Fruit fly (Drosophila melanogaster) whole organism: ENCODE data around the gene mub.
A peak's percentile ranks its signal among the peaks of the same experiment; 100 is the strongest.

Source experiments
- CG8478 ChIP-seq: fragments of >200 bp; optimal IDR thresholded peaks from 2 replicates; lab custom pipeline; 2018; ENCODE audit warnings: inconsistent platforms
- Dll ChIP-seq: fragments of >200 bp; optimal IDR thresholded peaks from 2 replicates; lab custom pipeline; 2017
- EcR ChIP-seq, 2 experiments: fragments of >200 bp; optimal IDR thresholded peaks; 2 replicates each; lab custom pipeline; 2017; ENCODE audit warnings: missing biosample characterization in 2 of 2, missing genetic modification characterization in 2 of 2, missing genetic modification reagents in 2 of 2
- pan ChIP-seq: fragments of >200 bp; optimal IDR thresholded peaks from 2 replicates; lab custom pipeline; 2017
- psq ChIP-seq: fragments of >200 bp; optimal IDR thresholded peaks from 2 replicates; lab custom pipeline; 2017
- usp ChIP-seq: fragments of >200 bp; optimal IDR thresholded peaks from 2 replicates; lab custom pipeline; 2017; ENCODE audit warnings: missing biosample characterization, missing genetic modification characterization, mixed read lengths

The mub gene

dm6 chr3L:21954474-21955321 lies 110.1 kb downstream of the mub start, which contains the start of gene CG7458:
Gene CG7458 (plus strand): TSS chr3L:21955110.
- TF ChIP-seq Dll (no peak), EcR (GFP tag; optimal IDR thresholded peaks at IDR 0.05; lab: Kevin White, UChicago) (no peak), pan (peak; percentile 54)

DNA sequence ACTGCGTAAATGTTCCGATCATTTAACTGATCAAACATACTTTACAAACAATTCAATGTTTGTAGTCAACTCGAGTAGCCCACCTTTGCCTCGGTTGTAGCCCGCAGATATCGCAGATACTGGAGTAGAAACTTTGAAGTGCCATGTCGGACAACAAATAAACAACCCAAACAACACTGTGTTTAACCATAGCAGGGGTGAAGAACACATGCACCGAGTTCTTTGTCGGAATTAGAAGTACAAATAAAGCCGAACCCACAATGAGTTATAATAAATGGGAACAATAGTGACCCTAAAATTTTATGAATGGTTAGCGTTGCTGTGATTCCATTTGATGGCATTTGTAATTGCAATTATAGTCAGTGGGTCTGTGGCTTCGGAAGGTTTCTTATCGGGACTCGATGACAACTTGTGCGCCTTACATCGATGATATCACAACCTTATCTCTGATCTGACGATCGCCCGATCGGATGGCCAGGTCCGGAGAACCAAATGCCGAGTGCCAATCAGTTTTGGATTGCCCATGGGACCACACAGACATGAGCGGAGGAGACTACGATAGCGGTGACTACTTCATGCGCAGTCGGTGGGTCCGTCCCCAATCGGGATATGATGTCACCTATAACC lies 117.4 kb downstream of the mub start, which contains the start of gene Chs2:
Gene Chs2 (plus strand): TSS at position 510 of the 627 bp plus-strand sequence.
- TF ChIP-seq pan (no peak), CG8478 (no peak), psq (lab: Kevin White, UChicago) (no peak), Dll (no peak), usp (GFP tag; lab: Kevin White, UChicago) (no peak), EcR (GFP tag; optimal IDR thresholded peaks at IDR 0.05; lab: Kevin White, UChicago) (no peak)

- TF ChIP-seq pan: no peak
- no peak for TF ChIP-seq Dll
- no peak for TF ChIP-seq CG8478
- no peak for TF ChIP-seq EcR (GFP tag; optimal IDR thresholded peaks at IDR 0.05; lab: Kevin White, UChicago)
- no peak for TF ChIP-seq usp (GFP tag; lab: Kevin White, UChicago)
- TF ChIP-seq psq (lab: Kevin White, UChicago): no peak
These were observed 118.7 kb downstream of the mub start for dm6 chr3L:21963293-21963692.

- TF ChIP-seq psq (lab: Kevin White, UChicago): no peak
- TF ChIP-seq EcR (GFP tag; optimal IDR thresholded peaks at IDR 0.05; lab: Kevin White, UChicago): no peak
- no peak for TF ChIP-seq CG8478
- TF ChIP-seq usp (GFP tag; lab: Kevin White, UChicago): no peak
- no peak for TF ChIP-seq Dll
- no peak for TF ChIP-seq pan
These were observed 127.1 kb downstream of the mub start, which contains the start of gene P5CS for dm6 chr3L:21971735-21972134. Gene P5CS (plus strand): TSS chr3L:21972002.

- TF ChIP-seq CG8478: no peak
- no peak for TF ChIP-seq psq (lab: Kevin White, UChicago)
- TF ChIP-seq Dll: no peak
These were observed 127.8 kb downstream of the mub start for dm6 chr3L:21972162-21973022.

DNA sequence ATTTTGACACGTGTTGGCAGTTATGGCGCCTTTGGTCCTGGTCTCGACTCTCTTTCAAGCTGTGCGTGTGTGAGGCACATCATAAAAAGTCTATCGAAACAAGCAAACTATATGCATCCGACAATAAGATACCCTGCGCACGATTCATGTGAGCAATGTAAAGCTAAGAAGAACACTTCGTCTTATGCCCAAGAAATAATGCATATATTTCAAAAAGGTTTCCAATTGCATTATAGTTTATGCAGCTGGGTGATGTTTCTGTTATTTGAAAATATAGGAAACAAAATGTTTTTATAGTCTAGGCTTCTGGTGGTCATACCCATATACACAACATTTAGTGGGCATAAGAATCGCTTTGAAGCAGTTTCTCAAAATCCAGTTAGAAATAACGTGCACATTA lies 129.1 kb downstream of the mub start:
- no peak for TF ChIP-seq pan
- TF ChIP-seq psq (lab: Kevin White, UChicago): no peak
- no peak for TF ChIP-seq usp (GFP tag; lab: Kevin White, UChicago)
- no peak for TF ChIP-seq Dll
- no peak for TF ChIP-seq CG8478
- TF ChIP-seq EcR (GFP tag; optimal IDR thresholded peaks at IDR 0.05; lab: Kevin White, UChicago): no peak

DNA sequence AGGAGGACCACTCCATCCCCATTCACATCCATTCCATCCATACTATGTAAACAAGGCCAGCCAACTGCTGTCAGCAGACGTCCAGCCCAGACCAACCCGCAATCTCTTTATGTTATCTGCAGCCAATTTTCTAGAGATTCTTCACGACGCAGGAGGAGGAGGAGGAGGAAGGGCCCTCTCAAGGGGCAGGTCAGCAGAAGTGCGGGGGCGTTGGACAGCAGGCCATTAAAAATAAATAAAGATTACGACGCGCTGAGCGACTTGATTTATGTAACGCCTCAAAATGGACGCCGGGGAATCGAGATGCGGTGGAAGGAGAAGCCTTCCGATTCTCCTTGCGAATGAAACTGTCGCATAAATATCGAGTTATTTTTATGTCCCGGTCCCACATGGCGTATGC lies 135.2 kb downstream of the mub start:
- TF ChIP-seq EcR (GFP tag; optimal IDR thresholded peaks at IDR 0.05; lab: Kevin White, UChicago) (no peak), pan (no peak), Dll (no peak), usp (GFP tag; lab: Kevin White, UChicago) (no peak), psq (lab: Kevin White, UChicago) (no peak), CG8478 (no peak)
